Fruit fly (Drosophila melanogaster): Measurements from ENCODE around the gene CG32643.

CG32643 gene

DNA sequence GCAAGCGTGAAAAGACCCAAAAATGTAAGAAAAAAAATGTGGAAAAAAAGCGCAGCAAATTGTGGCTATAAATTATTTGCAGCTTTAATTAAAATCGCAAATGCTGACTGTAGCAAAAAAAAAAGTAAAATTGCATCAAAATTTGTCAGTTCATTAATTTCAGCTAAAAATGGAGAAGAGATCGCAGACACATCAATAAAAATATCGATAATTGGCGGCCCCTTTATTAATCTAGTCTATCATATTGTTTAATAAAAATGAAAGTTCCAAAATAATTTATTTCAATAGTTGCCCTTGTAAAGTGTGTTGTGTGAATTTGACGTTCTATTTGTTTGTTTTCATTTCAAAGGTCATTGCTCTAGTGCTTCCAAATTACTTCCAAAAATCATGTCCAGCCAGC, at the start of gene CG32643:
Gene CG32643 (plus strand): TSS at position 301 of the 400 bp plus-strand sequence.
- TF ChIP-seq fkh (GFP tag; optimal IDR thresholded peaks at IDR 0.05) (no peak), CG6163 (GFP tag; IDR thresholded peaks at IDR 0.05) (no peak), fd85E (GFP tag; optimal IDR thresholded peaks at IDR 0.05) (no peak), acj6 (GFP tag; optimal IDR thresholded peaks at IDR 0.05) (no peak), CG7368 (GFP tag; optimal IDR thresholded peaks at IDR 0.05) (no peak), CG6792 (GFP tag; optimal IDR thresholded peaks at IDR 0.05) (no peak), Eip78C (GFP tag) (no peak), Gug (GFP tag; IDR thresholded peaks at IDR 0.05) (no peak), CG10669 (GFP tag; optimal IDR thresholded peaks at IDR 0.05) (no peak), CG6808 (GFP tag; optimal IDR thresholded peaks at IDR 0.05) (no peak), CG10631 (GFP tag; optimal IDR thresholded peaks at IDR 0.05) (no peak), CG8632 (GFP tag; optimal IDR thresholded peaks at IDR 0.05) (no peak), esn (GFP tag; optimal IDR thresholded peaks at IDR 0.05) (no peak), CG4318 (GFP tag; optimal IDR thresholded peaks at IDR 0.05) (no peak), Met (GFP tag; optimal IDR thresholded peaks at IDR 0.05) (no peak)

DNA sequence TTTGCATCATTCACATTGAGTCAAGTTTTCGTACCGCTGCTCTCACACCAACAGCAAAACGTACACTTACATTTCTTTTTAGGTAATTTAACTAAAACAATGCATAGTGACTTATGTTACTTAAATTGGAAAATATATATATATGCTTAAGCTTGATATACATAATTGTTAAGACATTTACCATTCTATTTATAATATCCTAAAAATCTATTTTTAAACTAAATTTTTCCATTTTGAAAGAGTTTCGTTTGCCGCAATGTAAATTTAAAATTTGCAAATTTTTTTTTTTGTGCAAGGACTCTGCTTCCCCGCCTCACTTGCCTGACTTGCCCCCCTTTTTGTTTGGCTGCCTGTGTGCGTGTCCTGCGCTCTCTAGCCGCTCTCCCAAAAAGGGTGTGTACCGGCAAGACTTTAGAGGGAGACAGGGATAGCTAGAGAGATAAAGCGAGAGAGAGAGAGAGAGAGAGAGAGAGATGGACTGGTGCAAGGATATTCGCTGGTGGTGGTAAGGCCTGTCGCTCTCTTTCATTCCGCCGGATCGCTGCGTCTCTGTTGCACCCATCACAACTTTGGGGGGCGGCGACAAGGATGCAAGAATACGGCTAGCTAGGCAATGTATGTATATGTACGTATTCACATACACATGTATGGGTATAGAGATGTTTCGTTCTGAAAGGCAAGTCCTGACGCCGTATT, 46.4 kb upstream of the CG32643 start:
- no peak for TF ChIP-seq dac (GFP tag; optimal IDR thresholded peaks at IDR 0.05)
- TF ChIP-seq CG3032 (tag; optimal IDR thresholded peaks at IDR 0.05) = peak; percentile 2
- peak; percentile 4 for TF ChIP-seq Ets96B (tag; optimal IDR thresholded peaks at IDR 0.05)
- peak; percentile 44 for TF ChIP-seq Eip78C (GFP tag)
- peak; percentile 4 for TF ChIP-seq esn (GFP tag; optimal IDR thresholded peaks at IDR 0.05)

dm6 chrX:12939021-12939420, 45.3 kb upstream of the CG32643 start:
- no peak for TF ChIP-seq dsx (GFP tag; optimal IDR thresholded peaks at IDR 0.05; ENCODE audit: poor library complexity, severe bottlenecking)
- no peak for TF ChIP-seq achi (GFP tag; optimal IDR thresholded peaks at IDR 0.05)
- TF ChIP-seq dac (GFP tag; optimal IDR thresholded peaks at IDR 0.05) = no peak
- TF ChIP-seq net (GFP tag; optimal IDR thresholded peaks at IDR 0.05) = no peak
- TF ChIP-seq CG32006 (GFP tag; optimal IDR thresholded peaks at IDR 0.05) = no peak
- no peak for TF ChIP-seq CG8632 (GFP tag; optimal IDR thresholded peaks at IDR 0.05)
- no peak for TF ChIP-seq CG6163 (GFP tag; IDR thresholded peaks at IDR 0.05)
- no peak for TF ChIP-seq Smox (GFP tag; optimal IDR thresholded peaks at IDR 0.05)
- no peak for TF ChIP-seq Blimp-1 (GFP tag; optimal IDR thresholded peaks at IDR 0.05)
- TF ChIP-seq Hr4 (GFP tag; optimal IDR thresholded peaks at IDR 0.05) = no peak
- no peak for TF ChIP-seq CG10631 (GFP tag; optimal IDR thresholded peaks at IDR 0.05)
- TF ChIP-seq esn (GFP tag; optimal IDR thresholded peaks at IDR 0.05) = no peak
- no peak for TF ChIP-seq Hr38 (GFP tag; optimal IDR thresholded peaks at IDR 0.05)
- no peak for TF ChIP-seq CG11762 (GFP tag; optimal IDR thresholded peaks at IDR 0.05; ENCODE audit: insufficient read depth)
- TF ChIP-seq CG4318 (GFP tag; optimal IDR thresholded peaks at IDR 0.05) = no peak
- no peak for TF ChIP-seq cyc (GFP tag; optimal IDR thresholded peaks at IDR 0.05)
- no peak for TF ChIP-seq Ets21C (GFP tag; optimal IDR thresholded peaks at IDR 0.05)
- no peak for TF ChIP-seq Sox102F (GFP tag; optimal IDR thresholded peaks at IDR 0.05)

DNA sequence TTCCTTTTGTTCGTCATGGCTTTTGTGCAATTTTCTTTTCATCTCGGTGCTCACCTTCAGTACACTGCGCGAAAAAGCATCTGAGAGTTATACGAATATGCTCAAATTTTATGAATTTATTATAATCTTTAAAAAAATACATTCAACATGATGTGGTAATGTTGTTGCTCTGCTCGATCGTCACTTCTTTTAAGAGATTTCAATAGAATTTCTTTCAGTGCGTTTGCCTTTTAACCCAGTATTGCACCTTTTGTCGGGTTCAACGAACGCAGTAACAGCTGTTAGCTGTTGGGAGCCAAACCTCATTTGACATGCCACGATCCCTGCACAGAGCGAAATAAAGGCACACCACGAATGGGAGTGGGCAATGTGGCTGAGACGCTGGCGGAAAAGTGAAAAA, 44.4 kb upstream of the CG32643 start:
- no peak for TF ChIP-seq net (GFP tag; optimal IDR thresholded peaks at IDR 0.05)
- no peak for TF ChIP-seq dac (GFP tag; optimal IDR thresholded peaks at IDR 0.05)
- peak; percentile 25 for TF ChIP-seq Met (GFP tag; optimal IDR thresholded peaks at IDR 0.05)
- peak; percentile 18 for TF ChIP-seq spab (GFP tag; optimal IDR thresholded peaks at IDR 0.05)
- no peak for TF ChIP-seq fd85E (GFP tag; optimal IDR thresholded peaks at IDR 0.05)
- no peak for TF ChIP-seq CG11294 (GFP tag; IDR thresholded peaks at IDR 0.05)
- TF ChIP-seq svp (GFP tag) = peak; percentile 57
- TF ChIP-seq CG10669 (GFP tag; optimal IDR thresholded peaks at IDR 0.05) = peak; percentile 16
- peak; percentile 24 for TF ChIP-seq OdsH (GFP tag; optimal IDR thresholded peaks at IDR 0.05)
- peak; percentile 55 for TF ChIP-seq Eip78C (GFP tag)
- TF ChIP-seq salr (GFP tag; optimal IDR thresholded peaks at IDR 0.05) = no peak
- peak; percentile 1 for TF ChIP-seq Hr4 (GFP tag; optimal IDR thresholded peaks at IDR 0.05)
- TF ChIP-seq CG31627 (GFP tag; optimal IDR thresholded peaks at IDR 0.05) = peak; percentile 8
- peak; percentile 23 for TF ChIP-seq CG3032 (tag; optimal IDR thresholded peaks at IDR 0.05)
- peak; percentile 23 for TF ChIP-seq pdm3 (GFP tag; optimal IDR thresholded peaks at IDR 0.05)
- peak; percentile 41 for TF ChIP-seq topi (GFP tag; optimal IDR thresholded peaks at IDR 0.05)
- TF ChIP-seq Hr39 (GFP tag; optimal IDR thresholded peaks at IDR 0.05) = peak; percentile 6
- TF ChIP-seq Smox (GFP tag; optimal IDR thresholded peaks at IDR 0.05) = peak; percentile 18
- TF ChIP-seq ss (GFP tag; optimal IDR thresholded peaks at IDR 0.05) = peak in 1 of 2 experiments; percentile 4
- TF ChIP-seq CG4318 (GFP tag; optimal IDR thresholded peaks at IDR 0.05) = no peak
- peak; percentile 0 for TF ChIP-seq Sox14 (GFP tag; optimal IDR thresholded peaks at IDR 0.05)
- no peak for TF ChIP-seq Sox102F (GFP tag; optimal IDR thresholded peaks at IDR 0.05)
- TF ChIP-seq Gug (GFP tag; IDR thresholded peaks at IDR 0.05) = no peak
- TF ChIP-seq achi (GFP tag; optimal IDR thresholded peaks at IDR 0.05) = peak; percentile 3
- peak; percentile 19 for TF ChIP-seq esn (GFP tag; optimal IDR thresholded peaks at IDR 0.05)
- peak; percentile 3 for TF ChIP-seq CG3919 (GFP tag; optimal IDR thresholded peaks at IDR 0.05)
- peak; percentile 17 for TF ChIP-seq lz (GFP tag; optimal IDR thresholded peaks at IDR 0.05)
- TF ChIP-seq acj6 (GFP tag; optimal IDR thresholded peaks at IDR 0.05) = peak; percentile 13

Measured in whole organism, prepupa.